Fruit fly (Drosophila melanogaster) whole organism, embryonic: Measurements from ENCODE around the gene fz3.

Experiments
- B-H2 ChIP-seq: fragments of 200-800 bp; sonication (Bioruptor generic); optimal IDR thresholded peaks from 2 replicates; lab custom pipeline; 2018; ENCODE audit warnings: missing biosample characterization, mild to moderate bottlenecking, missing genetic modification characterization
- CG10274 ChIP-seq: fragments of 200-800 bp; sonication (Bioruptor generic); optimal IDR thresholded peaks from 3 replicates; lab custom pipeline; 2017; ENCODE audit warnings: missing biosample characterization, mild to moderate bottlenecking, missing genetic modification characterization
- CG10462 ChIP-seq: fragments of 200-800 bp; sonication (Bioruptor generic); optimal IDR thresholded peaks from 2 replicates; lab custom pipeline; 2016; ENCODE audit warnings: missing biosample characterization, missing genetic modification characterization
- CG10959 ChIP-seq: fragments of 200-800 bp; sonication (Bioruptor generic); IDR thresholded peaks from 2 replicates; pipeline ENCODE4 v1.3.6; 2022; ENCODE audit warnings: missing biosample characterization, missing genetic modification characterization
- CG10979 ChIP-seq: fragments of 200-800 bp; sonication (Bioruptor generic); optimal IDR thresholded peaks from 2 replicates; lab custom pipeline; 2018; ENCODE audit warnings: missing biosample characterization, mild to moderate bottlenecking, missing genetic modification characterization, moderate library complexity
- CG12391 ChIP-seq: fragments of 200-800 bp; sonication (Bioruptor generic); optimal IDR thresholded peaks from 3 replicates; lab custom pipeline; 2018; ENCODE audit warnings: missing biosample characterization, mild to moderate bottlenecking, missing genetic modification characterization, moderate library complexity
- CG13424 ChIP-seq: fragments of 200-800 bp; sonication (Bioruptor generic); optimal IDR thresholded peaks from 2 replicates; lab custom pipeline; 2019; ENCODE audit warnings: missing biosample characterization, mild to moderate bottlenecking, missing genetic modification characterization, moderate library complexity
- CG15601 ChIP-seq: fragments of 200-800 bp; sonication (Bioruptor generic); optimal IDR thresholded peaks from 3 replicates; lab custom pipeline; 2019; ENCODE audit warnings: missing biosample characterization, mild to moderate bottlenecking, missing genetic modification characterization, moderate library complexity
- CG17802 ChIP-seq: fragments of 200-800 bp; sonication (Bioruptor generic); optimal IDR thresholded peaks from 2 replicates; lab custom pipeline; 2018; ENCODE audit warnings: missing biosample characterization, mild to moderate bottlenecking, missing genetic modification characterization, moderate library complexity
- CG18599 ChIP-seq: fragments of 200-800 bp; sonication (Bioruptor generic); optimal IDR thresholded peaks from 3 replicates; lab custom pipeline; 2017; ENCODE audit warnings: missing biosample characterization, missing genetic modification characterization, mild to moderate bottlenecking, moderate library complexity, missing genetic modification reagents
- CG3163 ChIP-seq: fragments of 200-800 bp; sonication (Bioruptor generic); optimal IDR thresholded peaks from 3 replicates; lab custom pipeline; 2016; ENCODE audit warnings: missing biosample characterization, missing genetic modification characterization
- CG32767 ChIP-seq: fragments of 200-800 bp; sonication (Bioruptor generic); IDR thresholded peaks from 2 replicates; pipeline ENCODE4 v1.3.6; 2022; ENCODE audit warnings: missing biosample characterization, missing genetic modification characterization
- CG33213 ChIP-seq: fragments of 200-800 bp; sonication (Bioruptor generic); optimal IDR thresholded peaks from 3 replicates; lab custom pipeline; 2016; ENCODE audit warnings: missing biosample characterization, missing genetic modification characterization
- CG34376 ChIP-seq: fragments of 200-800 bp; sonication (Bioruptor generic); optimal IDR thresholded peaks from 2 replicates; lab custom pipeline; 2018; ENCODE audit warnings: missing biosample characterization, mild to moderate bottlenecking, missing genetic modification characterization
- CG6254 ChIP-seq: fragments of 200-800 bp; sonication (Bioruptor generic); optimal IDR thresholded peaks from 3 replicates; lab custom pipeline; 2017; ENCODE audit warnings: mild to moderate bottlenecking, missing biosample characterization, missing genetic modification reagents, missing genetic modification characterization
- CG6689 ChIP-seq: fragments of 200-800 bp; sonication (Bioruptor generic); IDR thresholded peaks from 2 replicates; pipeline ENCODE4 v1.3.6; 2022; ENCODE audit warnings: missing biosample characterization, missing genetic modification characterization
- CG8290 ChIP-seq, 3 experiments: fragments of 200-800 bp; sonication (Bioruptor generic); optimal IDR thresholded peaks; 2 replicates each; lab custom pipeline; 2016 to 2019; ENCODE audit warnings: missing biosample characterization in 3 of 3, missing genetic modification characterization in 3 of 3, mild to moderate bottlenecking in 2 of 3, moderate library complexity in 1 of 3
- CG8359 ChIP-seq: fragments of 200-800 bp; sonication (Bioruptor generic); optimal IDR thresholded peaks from 2 replicates; lab custom pipeline; 2017; ENCODE audit warnings: missing biosample characterization, mild to moderate bottlenecking, missing genetic modification characterization, borderline replicate concordance
- CG9727 ChIP-seq: fragments of 200-800 bp; sonication (Bioruptor generic); optimal IDR thresholded peaks from 3 replicates; lab custom pipeline; 2017; ENCODE audit warnings: missing biosample characterization, mild to moderate bottlenecking, missing genetic modification characterization
- Hr78 ChIP-seq, 2 experiments: fragments of 200-800 bp in 1 of 2; fragments of >200 bp in 1 of 2; sonication (Bioruptor generic) in 1 of 2; optimal IDR thresholded peaks; 2 replicates each; lab custom pipeline; 2017 to 2019; ENCODE audit warnings: missing biosample characterization in 2 of 2, missing genetic modification characterization in 2 of 2, mild to moderate bottlenecking in 1 of 2, moderate library complexity in 1 of 2
- Lpt ChIP-seq: fragments of >200 bp; optimal IDR thresholded peaks from 2 replicates; lab custom pipeline; 2018; ENCODE audit warnings: missing biosample characterization, missing genetic modification characterization
- Meics ChIP-seq: fragments of 200-800 bp; sonication (Bioruptor generic); optimal IDR thresholded peaks from 2 replicates; lab custom pipeline; 2017; ENCODE audit warnings: missing biosample characterization, mild to moderate bottlenecking, missing genetic modification characterization
- Pdp1 ChIP-seq, 2 experiments: fragments of 200-800 bp; sonication (Bioruptor generic); optimal IDR thresholded peaks; 3 replicates each; lab custom pipeline; 2016; ENCODE audit warnings: missing biosample characterization in 2 of 2, missing genetic modification characterization in 2 of 2, mild to moderate bottlenecking in 1 of 2, moderate library complexity in 1 of 2
- Six4 ChIP-seq: fragments of 200-800 bp; sonication (Bioruptor generic); optimal IDR thresholded peaks from 2 replicates; lab custom pipeline; 2016; ENCODE audit warnings: missing biosample characterization, missing genetic modification characterization
- Sox100B ChIP-seq: fragments of 200-800 bp; sonication (Bioruptor generic); optimal IDR thresholded peaks from 3 replicates; lab custom pipeline; 2018; ENCODE audit warnings: missing biosample characterization, mild to moderate bottlenecking, missing genetic modification characterization
- bsh ChIP-seq, 2 experiments: fragments of 200-800 bp; sonication (Bioruptor generic); optimal IDR thresholded peaks; 2 replicates each; lab custom pipeline; 2017 to 2018; ENCODE audit warnings: mild to moderate bottlenecking in 2 of 2, missing biosample characterization in 2 of 2, missing genetic modification characterization in 2 of 2, moderate library complexity in 1 of 2
- dpn ChIP-seq, 2 experiments: fragments of 200-800 bp; sonication (Bioruptor generic); optimal IDR thresholded peaks; 3 replicates each; lab custom pipeline; 2016; ENCODE audit warnings: missing biosample characterization in 2 of 2, missing genetic modification characterization in 2 of 2
- esg ChIP-seq: fragments of 200-800 bp; sonication (Bioruptor generic); conservative IDR thresholded peaks from 2 replicates; pipeline ENCODE4 v1.3.6; 2022; ENCODE audit warnings: missing biosample characterization, missing genetic modification characterization
- fd96Cb ChIP-seq: fragments of 200-800 bp; sonication (Bioruptor generic); optimal IDR thresholded peaks from 2 replicates; lab custom pipeline; 2018; ENCODE audit warnings: missing biosample characterization, mild to moderate bottlenecking, missing genetic modification characterization, moderate library complexity
- gcm ChIP-seq: fragments of 200-800 bp; sonication (Bioruptor generic); optimal IDR thresholded peaks from 2 replicates; lab custom pipeline; 2019; ENCODE audit warnings: missing biosample characterization, mild to moderate bottlenecking, missing genetic modification characterization, moderate library complexity
- gem ChIP-seq: fragments of 200-800 bp; sonication (Bioruptor generic); optimal IDR thresholded peaks from 2 replicates; lab custom pipeline; 2019; ENCODE audit warnings: missing biosample characterization, mild to moderate bottlenecking, missing genetic modification characterization, moderate library complexity
- grau ChIP-seq: fragments of 200-800 bp; optimal IDR thresholded peaks from 3 replicates; lab custom pipeline; 2019; ENCODE audit warnings: missing biosample characterization, mild to moderate bottlenecking, missing genetic modification characterization, moderate library complexity
- hkb ChIP-seq, 2 experiments: fragments of 200-800 bp in 1 of 2; fragments of >200 bp in 1 of 2; sonication (Bioruptor generic) in 1 of 2; IDR thresholded peaks in 1 of 2; optimal IDR thresholded peaks in 1 of 2; 2 replicates each; pipeline versions ENCODE4 v1.3.6 to Lab custom; 2017 to 2022; ENCODE audit warnings: missing biosample characterization in 1 of 2, missing genetic modification characterization in 1 of 2
- jing ChIP-seq: fragments of 200-800 bp; sonication (Bioruptor generic); optimal IDR thresholded peaks from 2 replicates; lab custom pipeline; 2018; ENCODE audit warnings: missing biosample characterization, mild to moderate bottlenecking, missing genetic modification characterization
- ken ChIP-seq: fragments of 200-800 bp; sonication (Bioruptor generic); IDR thresholded peaks from 3 replicates; pipeline ENCODE4 v1.3.6; 2022; ENCODE audit warnings: missing biosample characterization, missing genetic modification characterization
- lola ChIP-seq, 3 experiments: fragments of >200 bp in 2 of 3; fragments of 200-800 bp in 1 of 3; sonication (Bioruptor generic) in 1 of 3; optimal IDR thresholded peaks; 2 replicates each; lab custom pipeline; 2017 to 2019; ENCODE audit warnings: missing biosample characterization in 3 of 3, missing genetic modification characterization in 3 of 3, mild to moderate bottlenecking in 1 of 3, moderate library complexity in 1 of 3
- trem ChIP-seq: fragments of 200-800 bp; optimal IDR thresholded peaks from 3 replicates; lab custom pipeline; 2019; ENCODE audit warnings: missing biosample characterization, mild to moderate bottlenecking, missing genetic modification characterization, moderate library complexity
- trh ChIP-seq: fragments of 200-800 bp; sonication (Bioruptor generic); optimal IDR thresholded peaks from 2 replicates; lab custom pipeline; 2016; ENCODE audit warnings: missing biosample characterization, missing genetic modification characterization
- zfh1 ChIP-seq: fragments of 200-800 bp; sonication (Bioruptor generic); IDR thresholded peaks from 3 replicates; pipeline ENCODE4 v1.3.6; 2022; ENCODE audit warnings: missing biosample characterization, missing genetic modification characterization

fz3 gene

dm6 chrX:771431-772064 is 1.8 kb downstream of the fz3 start (continued):
- TF ChIP-seq CG13424 (tag; lab: Kevin White, UChicago), result peak; percentile 14
- TF ChIP-seq CG12391 (tag; lab: Kevin White, UChicago), result peak; percentile 38
- TF ChIP-seq trem (tag; lab: Kevin White, UChicago), result peak; percentile 21
- TF ChIP-seq Hr78 (GFP tag; optimal IDR thresholded peaks at IDR 0.05; lab: Kevin White, UChicago), result no peak
- TF ChIP-seq CG10959 (GFP tag; lab: Robert Waterston, UW), result peak; percentile 41; the same call in 1 of the 2 replicates
- 0 out of 2 replicates have a peak, but pooled peaks have one; percentile 8 for TF ChIP-seq CG6689
- TF ChIP-seq Meics (GFP tag; lab: Kevin White, UChicago), result no peak
- TF ChIP-seq Lpt, result no peak
- TF ChIP-seq B-H2 (GFP tag; lab: Kevin White, UChicago), result no peak
- peak; percentile 30 for TF ChIP-seq Six4 (GFP tag; lab: Kevin White, UChicago)
- no peak for TF ChIP-seq CG34376 (GFP tag; lab: Kevin White, UChicago)
- peak; percentile 20 to 45 for TF ChIP-seq dpn (GFP tag; optimal IDR thresholded peaks at IDR 0.05; lab: Kevin White, UChicago)
- TF ChIP-seq CG18599 (GFP tag; lab: Kevin White, UChicago), result peak; percentile 19
- TF ChIP-seq CG8290 (GFP tag; optimal IDR thresholded peaks at IDR 0.05; lab: Kevin White, UChicago), result peak; percentile 19
- TF ChIP-seq CG8290 (tag; optimal IDR thresholded peaks at IDR 0.05; lab: Kevin White, UChicago), result peak in 1 of 2 experiments; percentile 28
- peak; percentile 66 for TF ChIP-seq CG10979 (tag; lab: Kevin White, UChicago)
- TF ChIP-seq Pdp1 (GFP tag; optimal IDR thresholded peaks at IDR 0.05; lab: Kevin White, UChicago), result peak; percentile 30
- peak; percentile 35 for TF ChIP-seq gcm (GFP tag; lab: Kevin White, UChicago)
- peak; percentile 22 for TF ChIP-seq grau (tag; lab: Kevin White, UChicago)
- peak; percentile 69 for TF ChIP-seq gem
- TF ChIP-seq bsh (GFP tag; optimal IDR thresholded peaks at IDR 0.05; lab: Kevin White, UChicago), result peak in 1 of 2 experiments; percentile 68
- no peak for TF ChIP-seq trh (GFP tag; lab: Kevin White, UChicago)
- TF ChIP-seq lola (GFP tag; optimal IDR thresholded peaks at IDR 0.05; lab: Kevin White, UChicago), result peak in 1 of 3 experiments; percentile 51
- peak; percentile 1 for TF ChIP-seq Sox100B (GFP tag; lab: Kevin White, UChicago)
- peak; percentile 8 for TF ChIP-seq CG33213
- TF ChIP-seq esg, result peak; percentile 30; the same call in 1 of the 2 replicates
- TF ChIP-seq CG32767 (GFP tag; lab: Robert Waterston, UW), result 0 out of 2 replicates have a peak, but pooled peaks have one; percentile 22
- TF ChIP-seq CG9727, result peak; percentile 31
- no peak for TF ChIP-seq hkb (optimal IDR thresholded peaks at IDR 0.05; lab: Kevin White, UChicago)
- no peak for TF ChIP-seq hkb (GFP tag; IDR thresholded peaks at IDR 0.05; lab: Robert Waterston, UW)
- TF ChIP-seq CG15601 (tag; lab: Kevin White, UChicago), result peak; percentile 14
- no peak for TF ChIP-seq CG3163 (GFP tag; lab: Kevin White, UChicago)
- TF ChIP-seq CG6254, result peak; percentile 25
- no peak for TF ChIP-seq ken (GFP tag; lab: Robert Waterston, UW)
- TF ChIP-seq fd96Cb (tag; lab: Kevin White, UChicago), result peak; percentile 41
- no peak for TF ChIP-seq CG10274 (GFP tag; lab: Kevin White, UChicago)
- peak; percentile 60; the same call in 1 of the 3 replicates for TF ChIP-seq zfh1 (GFP tag; lab: Robert Waterston, UW)
- TF ChIP-seq CG17802 (tag; lab: Kevin White, UChicago), result peak; percentile 2
- TF ChIP-seq CG10462 (GFP tag; lab: Kevin White, UChicago), result no peak
- no peak for TF ChIP-seq CG8359
- peak; percentile 3 for TF ChIP-seq jing (GFP tag; lab: Kevin White, UChicago)
